Fruit fly (Drosophila melanogaster): ENCODE results near the gene Sec10.

DNA sequence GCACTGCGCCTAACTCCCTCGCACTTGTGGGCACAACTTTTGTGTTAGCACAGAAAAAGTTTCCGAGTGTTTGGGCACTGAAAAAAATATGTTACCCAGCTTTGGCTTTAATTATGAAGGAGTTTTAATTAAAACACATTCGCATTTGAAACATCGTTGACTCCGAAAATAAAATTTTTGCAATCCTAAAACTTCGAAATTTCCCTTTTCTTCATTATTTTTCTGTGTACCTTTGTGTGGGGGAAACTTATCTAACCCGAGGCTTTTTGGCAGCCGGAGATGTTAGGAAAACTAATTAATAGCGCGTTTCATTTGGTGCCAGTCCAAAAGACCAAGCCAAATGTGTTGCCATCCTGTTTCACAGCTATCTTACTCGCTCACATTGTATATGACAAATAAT, 43.0 kb upstream of the Sec10 start:
- no peak for TF ChIP-seq CG11294 (GFP tag; IDR thresholded peaks at IDR 0.05)
- TF ChIP-seq CG6808 (GFP tag; optimal IDR thresholded peaks at IDR 0.05): no peak
- TF ChIP-seq CG11762 (GFP tag; optimal IDR thresholded peaks at IDR 0.05; ENCODE audit: insufficient read depth): no peak
- TF ChIP-seq Eip75B (GFP tag; optimal IDR thresholded peaks at IDR 0.05): no peak
